Fruit fly (Drosophila melanogaster) whole organism, adult: Measurements from ENCODE around the gene Nlg4.

Experiments
- CG12768 ChIP-seq: fragments of 200-800 bp; sonication (Bioruptor generic); optimal IDR thresholded peaks from 2 replicates; lab custom pipeline; 2017; ENCODE audit warnings: missing biosample characterization, missing genetic modification characterization, mild to moderate bottlenecking, moderate library complexity, missing genetic modification reagents
- CG5204 ChIP-seq: fragments of 200-800 bp; sonication (Bioruptor generic); optimal IDR thresholded peaks from 2 replicates; lab custom pipeline; 2016; ENCODE audit warnings: missing biosample characterization, missing genetic modification characterization
- Clk ChIP-seq: fragments of 200-800 bp; sonication (Bioruptor generic); optimal IDR thresholded peaks from 2 replicates; lab custom pipeline; 2017; ENCODE audit warnings: missing biosample characterization, missing genetic modification characterization
- Hr96 ChIP-seq: fragments of 200-800 bp; sonication (Bioruptor generic); optimal IDR thresholded peaks from 2 replicates; lab custom pipeline; 2016; ENCODE audit warnings: missing biosample characterization, missing genetic modification characterization
- bab1 ChIP-seq: fragments of 200-800 bp; sonication (Bioruptor generic); optimal IDR thresholded peaks from 3 replicates; lab custom pipeline; 2019; ENCODE audit warnings: missing biosample characterization, mild to moderate bottlenecking, missing genetic modification characterization, moderate library complexity
- ovo ChIP-seq: fragments of 200-800 bp; sonication (Bioruptor generic); optimal IDR thresholded peaks from 2 replicates; lab custom pipeline; 2016; ENCODE audit warnings: missing biosample characterization, missing genetic modification characterization

DNA sequence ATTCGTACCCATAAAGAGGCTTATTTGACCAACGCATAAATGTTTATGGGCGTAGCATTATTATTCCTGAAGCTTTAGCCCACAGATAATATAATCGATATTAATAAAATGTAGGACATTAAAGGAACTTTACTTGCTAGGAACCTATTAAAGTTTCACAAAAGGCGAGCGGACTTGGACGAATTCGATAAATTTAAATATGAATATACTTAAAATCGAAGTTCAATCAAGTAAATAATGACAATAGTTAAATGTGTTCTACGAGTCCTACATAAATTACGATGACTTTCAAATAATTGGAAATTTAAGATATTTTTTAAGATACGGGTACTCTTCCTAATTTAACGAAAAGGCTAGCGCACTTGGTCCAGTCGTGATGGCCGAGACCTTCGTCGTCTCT is 87.0 kb downstream of the Nlg4 start:
- TF ChIP-seq ovo (GFP tag; lab: Kevin White, UChicago): no peak
- no peak for TF ChIP-seq bab1 (GFP tag; lab: Kevin White, UChicago)
- no peak for TF ChIP-seq Clk (GFP tag; lab: Kevin White, UChicago)
- TF ChIP-seq CG12768 (GFP tag; lab: Kevin White, UChicago): no peak
- TF ChIP-seq Hr96 (GFP tag; lab: Kevin White, UChicago): no peak
- no peak for TF ChIP-seq CG5204 (GFP tag; lab: Kevin White, UChicago)
